Worm (Caenorhabditis elegans) whole organism, L3 larva: Measurements from ENCODE around the gene Y39B6A.69.

Experiments
- ceh-28 ChIP-seq: fragments of 150-350 bp; optimal IDR thresholded peaks from 2 replicates; lab custom pipeline; 2014; ENCODE audit warnings: missing biosample characterization, missing genetic modification reagents, missing genetic modification characterization
- nhr-11 ChIP-seq: fragments of 150-350 bp; optimal IDR thresholded peaks from 2 replicates; lab custom pipeline; 2014; ENCODE audit warnings: missing biosample characterization, missing genetic modification characterization
- nhr-25 ChIP-seq: sonication (generic microtip); optimal IDR thresholded peaks from 2 replicates; lab custom pipeline; 2017; ENCODE audit warnings: missing biosample characterization, missing genetic modification characterization
- nhr-28 ChIP-seq: fragments of 150-350 bp; optimal IDR thresholded peaks from 2 replicates; lab custom pipeline; 2014; ENCODE audit warnings: missing biosample characterization, missing genetic modification characterization
- nhr-76 ChIP-seq: fragments of 150-350 bp; sonication (generic microtip); optimal IDR thresholded peaks from 5 replicates; lab custom pipeline; 2014; ENCODE audit warnings: missing biosample characterization, missing genetic modification characterization
- pha-4 ChIP-seq: fragments of 150-350 bp; optimal IDR thresholded peaks from 2 replicates; lab custom pipeline; 2014; ENCODE audit warnings: missing biosample characterization, missing genetic modification reagents, missing genetic modification characterization
- pqm-1 ChIP-seq: fragments of 150-350 bp; optimal IDR thresholded peaks from 2 replicates; lab custom pipeline; 2017; ENCODE audit warnings: missing biosample characterization, missing genetic modification characterization, inconsistent platforms
- skn-1 ChIP-seq: fragments of 150-350 bp; optimal IDR thresholded peaks from 2 replicates; lab custom pipeline; 2014; ENCODE audit warnings: missing biosample characterization, missing genetic modification characterization
- snpc-4 ChIP-seq: fragments of 150-350 bp; optimal IDR thresholded peaks from 2 replicates; lab custom pipeline; 2014; ENCODE audit warnings: missing biosample characterization, missing genetic modification characterization
- tbx-2 ChIP-seq: sonication (generic microtip); optimal IDR thresholded peaks from 2 replicates; lab custom pipeline; 2016; ENCODE audit warnings: mild to moderate bottlenecking, missing genetic modification characterization, missing compliant biosample characterization
- unc-62 ChIP-seq: fragments of 150-350 bp; sonication (generic microtip); optimal IDR thresholded peaks from 4 replicates; lab custom pipeline; 2014; ENCODE audit warnings: missing biosample characterization, missing genetic modification reagents, missing genetic modification characterization

DNA sequence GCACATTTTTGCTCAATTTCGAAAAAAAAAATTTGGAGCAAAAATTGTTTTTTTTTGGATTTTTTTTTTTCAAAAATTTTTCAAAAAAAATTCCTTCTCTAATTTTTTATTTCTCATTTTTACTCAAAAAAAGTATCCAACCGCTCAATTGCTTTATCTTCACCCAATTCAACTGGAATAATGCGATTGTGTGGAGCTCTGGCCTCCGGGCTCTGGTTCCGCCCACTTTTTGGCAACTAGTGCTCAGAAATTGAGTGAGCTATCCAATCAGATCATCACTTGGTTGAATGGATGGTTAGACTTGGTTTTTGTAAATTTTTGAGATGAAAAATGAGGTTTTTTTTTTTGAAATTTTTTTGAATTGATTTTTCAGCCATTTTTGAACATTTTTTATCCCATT is 26.7 kb upstream of the Y39B6A.69 start:
- TF ChIP-seq nhr-28 (no peak), ceh-28 (tag; lab: Kevin White, UChicago) (no peak), tbx-2 (tag; lab: Kevin White, UChicago) (no peak), skn-1 (tag; lab: Kevin White, UChicago) (no peak), nhr-25 (tag; lab: Kevin White, UChicago) (no peak), nhr-76 (tag; lab: Kevin White, UChicago) (no peak), pqm-1 (tag; lab: Kevin White, UChicago) (no peak), unc-62 (no peak), nhr-11 (tag; lab: Kevin White, UChicago) (no peak), snpc-4 (tag; lab: Kevin White, UChicago) (no peak), pha-4 (tag; lab: Kevin White, UChicago) (no peak)
